Fruit fly (Drosophila melanogaster) whole organism, embryonic: ENCODE results near the gene Mbs.

Experiments
- CG11247 ChIP-seq: fragments of 200-800 bp; sonication (Bioruptor generic); IDR thresholded peaks from 2 replicates; pipeline ENCODE4 v1.3.6; 2022; ENCODE audit warnings: missing biosample characterization, missing genetic modification characterization
- CG1603 ChIP-seq: fragments of 200-800 bp; sonication (Bioruptor generic); optimal IDR thresholded peaks from 2 replicates; lab custom pipeline; 2019; ENCODE audit warnings: missing biosample characterization, mild to moderate bottlenecking, missing genetic modification characterization, moderate library complexity
- Chrac-16 ChIP-seq: fragments of 200-800 bp; sonication (Bioruptor generic); optimal IDR thresholded peaks from 3 replicates; lab custom pipeline; 2016; ENCODE audit warnings: missing biosample characterization, missing genetic modification characterization
- MTF-1 ChIP-seq: fragments of 200-800 bp; sonication (Bioruptor generic); optimal IDR thresholded peaks from 2 replicates; lab custom pipeline; 2018; ENCODE audit warnings: missing biosample characterization, mild to moderate bottlenecking, missing genetic modification characterization, borderline replicate concordance
- Trl ChIP-seq, 3 experiments: fragments of >200 bp in 2 of 3; fragments of 200-800 bp in 1 of 3; sonication (Bioruptor generic) in 1 of 3; optimal IDR thresholded peaks; 2 replicates in 1 of 3; 3 replicates in 2 of 3; lab custom pipeline; 2016 to 2017; ENCODE audit warnings: missing biosample characterization in 1 of 3, missing genetic modification characterization in 1 of 3
- ase ChIP-seq: fragments of 200-800 bp; sonication (Bioruptor generic); IDR thresholded peaks from 3 replicates; pipeline ENCODE4 v1.3.6; 2022; ENCODE audit warnings: missing biosample characterization, missing genetic modification characterization
- bowl ChIP-seq: fragments of 200-800 bp; sonication (Bioruptor generic); IDR thresholded peaks from 2 replicates; pipeline ENCODE4 v1.3.6; 2022; ENCODE audit warnings: missing biosample characterization, missing genetic modification characterization
- dan ChIP-seq: fragments of 200-800 bp; sonication (Bioruptor generic); IDR thresholded peaks from 2 replicates; pipeline ENCODE4 v1.3.6; 2022; ENCODE audit warnings: missing biosample characterization, missing genetic modification characterization
- esg ChIP-seq: fragments of 200-800 bp; sonication (Bioruptor generic); conservative IDR thresholded peaks from 2 replicates; pipeline ENCODE4 v1.3.6; 2022; ENCODE audit warnings: missing biosample characterization, missing genetic modification characterization
- grn ChIP-seq: fragments of 200-800 bp; sonication (Bioruptor generic); optimal IDR thresholded peaks from 3 replicates; lab custom pipeline; 2017; ENCODE audit warnings: missing biosample characterization, missing genetic modification characterization
- knrl ChIP-seq: fragments of 200-800 bp; sonication (Bioruptor generic); IDR thresholded peaks from 3 replicates; pipeline ENCODE4 v1.3.6; 2022; ENCODE audit warnings: missing biosample characterization, missing genetic modification characterization; ENCODE audit not compliant: partially characterized antibody
- sob ChIP-seq: fragments of 200-800 bp; sonication (Bioruptor generic); IDR thresholded peaks from 2 replicates; pipeline ENCODE4 v1.3.6; 2022; ENCODE audit warnings: missing biosample characterization, missing genetic modification characterization
- twi ChIP-seq: fragments of 200-800 bp; optimal IDR thresholded peaks from 2 replicates; lab custom pipeline; 2019; ENCODE audit warnings: missing biosample characterization, mild to moderate bottlenecking, missing genetic modification characterization, moderate library complexity
- usp ChIP-seq: fragments of >200 bp; optimal IDR thresholded peaks from 2 replicates; lab custom pipeline; 2017; ENCODE audit warnings: missing biosample characterization, missing genetic modification characterization

Gene Mbs

dm6 chr3L:16128973-16129745 is 77.4 kb downstream of the Mbs start, which contains the start of gene SsRbeta (continued):
- TF ChIP-seq grn (GFP tag; lab: Kevin White, UChicago) = no peak
- TF ChIP-seq sob (GFP tag; lab: Robert Waterston, UW) = peak; percentile 44
- no peak for TF ChIP-seq bowl (GFP tag; lab: Robert Waterston, UW)
- peak; percentile 76 for TF ChIP-seq knrl
- no peak for TF ChIP-seq Chrac-16 (GFP tag; lab: Kevin White, UChicago)
- TF ChIP-seq ase (GFP tag; lab: Robert Waterston, UW) = peak; percentile 74; the same call in 2 of the 3 replicates
- peak; percentile 56 for TF ChIP-seq CG11247 (GFP tag; lab: Robert Waterston, UW)
- no peak for TF ChIP-seq twi (tag; lab: Kevin White, UChicago)
- peak; percentile 41 for TF ChIP-seq esg
- TF ChIP-seq dan (GFP tag; lab: Robert Waterston, UW) = no peak
- no peak for TF ChIP-seq Trl (optimal IDR thresholded peaks at IDR 0.05; lab: Kevin White, UChicago)
- TF ChIP-seq Trl (GFP tag; optimal IDR thresholded peaks at IDR 0.05; lab: Kevin White, UChicago) = no peak
- TF ChIP-seq MTF-1 (GFP tag; lab: Kevin White, UChicago) = no peak
- TF ChIP-seq CG1603 = peak; percentile 77
- no peak for TF ChIP-seq usp (GFP tag; lab: Kevin White, UChicago)
